Fruit fly (Drosophila melanogaster) whole organism, embryonic: ENCODE data around the gene WDR79.

Experiments
- Bdp1 ChIP-seq: fragments of 200-800 bp; sonication (Bioruptor generic); optimal IDR thresholded peaks from 3 replicates; lab custom pipeline; 2016; ENCODE audit warnings: missing biosample characterization, missing genetic modification characterization
- Blimp-1 ChIP-seq: fragments of 200-800 bp; sonication (Bioruptor generic); optimal IDR thresholded peaks from 3 replicates; lab custom pipeline; 2018; ENCODE audit warnings: missing biosample characterization, missing genetic modification characterization, mild to moderate bottlenecking, moderate library complexity, missing genetic modification reagents
- CG10654 ChIP-seq: fragments of 200-800 bp; sonication (Bioruptor generic); optimal IDR thresholded peaks from 2 replicates; lab custom pipeline; 2016; ENCODE audit warnings: missing biosample characterization, missing genetic modification characterization
- CG11093 ChIP-seq: fragments of 200-800 bp; sonication (Bioruptor generic); IDR thresholded peaks from 3 replicates; pipeline ENCODE4 v1.3.6; 2022; ENCODE audit warnings: missing biosample characterization, missing genetic modification characterization
- CG13123 ChIP-seq: fragments of 200-800 bp; sonication (Bioruptor generic); optimal IDR thresholded peaks from 2 replicates; lab custom pipeline; 2016; ENCODE audit warnings: missing biosample characterization, missing genetic modification characterization
- CG14050 ChIP-seq: fragments of 200-800 bp; sonication (Bioruptor generic); IDR thresholded peaks from 3 replicates; pipeline ENCODE4 v1.3.6; 2022; ENCODE audit warnings: missing biosample characterization, missing genetic modification characterization
- CG14441 ChIP-seq: fragments of 200-800 bp; sonication (Bioruptor generic); IDR thresholded peaks from 2 replicates; pipeline ENCODE4 v1.3.6; 2022; ENCODE audit warnings: missing biosample characterization, missing genetic modification characterization
- CG16815 ChIP-seq: fragments of 200-800 bp; sonication (Bioruptor generic); optimal IDR thresholded peaks from 3 replicates; lab custom pipeline; 2017; ENCODE audit warnings: missing biosample characterization, mild to moderate bottlenecking, missing genetic modification characterization
- CG17359 ChIP-seq: fragments of 200-800 bp; sonication (Bioruptor generic); optimal IDR thresholded peaks from 3 replicates; lab custom pipeline; 2018; ENCODE audit warnings: missing biosample characterization, mild to moderate bottlenecking, missing genetic modification characterization, moderate library complexity
- CG17361 ChIP-seq: fragments of 200-800 bp; sonication (Bioruptor generic); IDR thresholded peaks from 3 replicates; pipeline ENCODE4 v1.3.6; 2022; ENCODE audit warnings: missing biosample characterization, missing genetic modification characterization
- CG18599 ChIP-seq: fragments of 200-800 bp; sonication (Bioruptor generic); optimal IDR thresholded peaks from 3 replicates; lab custom pipeline; 2017; ENCODE audit warnings: missing biosample characterization, missing genetic modification characterization, mild to moderate bottlenecking, moderate library complexity, missing genetic modification reagents
- CG31224 ChIP-seq: fragments of 200-800 bp; sonication (Bioruptor generic); IDR thresholded peaks from 2 replicates; pipeline ENCODE4 v1.3.6; 2022; ENCODE audit warnings: missing biosample characterization, missing genetic modification characterization
- CG32772 ChIP-seq: fragments of 200-800 bp; sonication (Bioruptor generic); IDR thresholded peaks from 2 replicates; pipeline ENCODE4 v1.3.6; 2022; ENCODE audit warnings: missing biosample characterization, missing genetic modification characterization
- CG3995 ChIP-seq: fragments of 200-800 bp; sonication (Bioruptor generic); optimal IDR thresholded peaks from 3 replicates; lab custom pipeline; 2016; ENCODE audit warnings: missing biosample characterization, missing genetic modification characterization
- CG4820 ChIP-seq: fragments of 200-800 bp; sonication (Bioruptor generic); optimal IDR thresholded peaks from 3 replicates; lab custom pipeline; 2016; ENCODE audit warnings: missing biosample characterization, missing genetic modification characterization
- CG5180 ChIP-seq: fragments of 200-800 bp; sonication (Bioruptor generic); optimal IDR thresholded peaks from 3 replicates; lab custom pipeline; 2017; ENCODE audit warnings: missing biosample characterization, missing genetic modification characterization, mild to moderate bottlenecking, moderate library complexity, missing genetic modification reagents
- CG7745 ChIP-seq: fragments of 200-800 bp; sonication (Bioruptor generic); optimal IDR thresholded peaks from 2 replicates; lab custom pipeline; 2018; ENCODE audit warnings: missing biosample characterization, mild to moderate bottlenecking, missing genetic modification characterization, moderate library complexity
- CG7786 ChIP-seq: fragments of 200-800 bp; sonication (Bioruptor generic); optimal IDR thresholded peaks from 2 replicates; lab custom pipeline; 2016; ENCODE audit warnings: missing biosample characterization, missing genetic modification characterization
- CG9797 ChIP-seq: fragments of 200-800 bp; sonication (Bioruptor generic); optimal IDR thresholded peaks from 3 replicates; lab custom pipeline; 2018; ENCODE audit warnings: missing biosample characterization, mild to moderate bottlenecking, missing genetic modification characterization
- CTCF ChIP-seq: fragments of 200-800 bp; sonication (Bioruptor generic); optimal IDR thresholded peaks from 2 replicates; lab custom pipeline; 2017; ENCODE audit warnings: missing biosample characterization, mild to moderate bottlenecking, missing genetic modification characterization, moderate library complexity
- D19B ChIP-seq: fragments of 200-800 bp; sonication (Bioruptor generic); optimal IDR thresholded peaks from 2 replicates; lab custom pipeline; 2017; ENCODE audit warnings: missing biosample characterization, mild to moderate bottlenecking, missing genetic modification characterization
- Dll ChIP-seq: fragments of 200-800 bp; sonication (Bioruptor generic); IDR thresholded peaks from 4 replicates; pipeline ENCODE4 v1.3.6; 2022; ENCODE audit warnings: missing biosample characterization, missing genetic modification characterization; ENCODE audit not compliant: partially characterized antibody
- Dref ChIP-seq: fragments of 200-800 bp; sonication (Bioruptor generic); IDR thresholded peaks from 2 replicates; pipeline ENCODE4 v1.3.6; 2022; ENCODE audit warnings: missing biosample characterization, missing genetic modification characterization
- Eip74EF ChIP-seq, 2 experiments: fragments of 200-800 bp in 1 of 2; fragments of >200 bp in 1 of 2; sonication (Bioruptor generic) in 1 of 2; optimal IDR thresholded peaks; 2 replicates each; lab custom pipeline; 2017 to 2019; ENCODE audit warnings: missing biosample characterization in 2 of 2, missing genetic modification characterization in 2 of 2, mild to moderate bottlenecking in 1 of 2, moderate library complexity in 1 of 2
- Gug ChIP-seq: fragments of 200-800 bp; sonication (Bioruptor generic); IDR thresholded peaks from 4 replicates; pipeline ENCODE4 v1.3.6; 2022; ENCODE audit warnings: missing biosample characterization, missing genetic modification characterization
- Mad ChIP-seq: fragments of 200-800 bp; sonication (Bioruptor generic); optimal IDR thresholded peaks from 2 replicates; lab custom pipeline; 2016; ENCODE audit warnings: missing biosample characterization, missing genetic modification characterization
- Nf-YC ChIP-seq: fragments of 200-800 bp; optimal IDR thresholded peaks from 3 replicates; lab custom pipeline; 2019; ENCODE audit warnings: missing biosample characterization, mild to moderate bottlenecking, missing genetic modification characterization, moderate library complexity
- NfI ChIP-seq: fragments of 200-800 bp; sonication (Bioruptor generic); optimal IDR thresholded peaks from 3 replicates; lab custom pipeline; 2018; ENCODE audit warnings: missing biosample characterization, mild to moderate bottlenecking, missing genetic modification characterization, moderate library complexity
- Sry-δ ChIP-seq: fragments of 200-800 bp; sonication (Bioruptor generic); optimal IDR thresholded peaks from 2 replicates; lab custom pipeline; 2016; ENCODE audit warnings: missing biosample characterization, missing genetic modification characterization
- bab2 ChIP-seq: fragments of 200-800 bp; sonication (Bioruptor generic); optimal IDR thresholded peaks from 2 replicates; lab custom pipeline; 2016; ENCODE audit warnings: missing biosample characterization, missing genetic modification characterization
- bowl ChIP-seq: fragments of 200-800 bp; sonication (Bioruptor generic); IDR thresholded peaks from 2 replicates; pipeline ENCODE4 v1.3.6; 2022; ENCODE audit warnings: missing biosample characterization, missing genetic modification characterization
- bsh ChIP-seq, 2 experiments: fragments of 200-800 bp; sonication (Bioruptor generic); optimal IDR thresholded peaks; 2 replicates each; lab custom pipeline; 2017 to 2018; ENCODE audit warnings: mild to moderate bottlenecking in 2 of 2, missing biosample characterization in 2 of 2, missing genetic modification characterization in 2 of 2, moderate library complexity in 1 of 2
- cas ChIP-seq: fragments of 200-800 bp; sonication (Bioruptor generic); IDR thresholded peaks from 2 replicates; pipeline ENCODE4 v1.3.6; 2022; ENCODE audit warnings: missing biosample characterization, missing genetic modification characterization
- caup ChIP-seq: fragments of 200-800 bp; sonication (Bioruptor generic); optimal IDR thresholded peaks from 3 replicates; lab custom pipeline; 2017; ENCODE audit warnings: missing biosample characterization, mild to moderate bottlenecking, missing genetic modification characterization, moderate library complexity; ENCODE audit not compliant: severe bottlenecking
- danr ChIP-seq: fragments of 200-800 bp; sonication (Bioruptor generic); IDR thresholded peaks from 2 replicates; pipeline ENCODE4 v1.3.6; 2022; ENCODE audit warnings: missing biosample characterization, missing genetic modification characterization
- dpn ChIP-seq, 2 experiments: fragments of 200-800 bp; sonication (Bioruptor generic); optimal IDR thresholded peaks; 3 replicates each; lab custom pipeline; 2016; ENCODE audit warnings: missing biosample characterization in 2 of 2, missing genetic modification characterization in 2 of 2
- esg ChIP-seq: fragments of 200-800 bp; sonication (Bioruptor generic); conservative IDR thresholded peaks from 2 replicates; pipeline ENCODE4 v1.3.6; 2022; ENCODE audit warnings: missing biosample characterization, missing genetic modification characterization
- ewg ChIP-seq: fragments of 200-800 bp; sonication (Bioruptor generic); optimal IDR thresholded peaks from 3 replicates; lab custom pipeline; 2017; ENCODE audit warnings: mild to moderate bottlenecking, missing biosample characterization, missing genetic modification reagents, missing genetic modification characterization
- fd3F ChIP-seq: fragments of 200-800 bp; sonication (Bioruptor generic); optimal IDR thresholded peaks from 2 replicates; lab custom pipeline; 2018; ENCODE audit warnings: missing biosample characterization, mild to moderate bottlenecking, missing genetic modification characterization, moderate library complexity
- fd96Cb ChIP-seq: fragments of 200-800 bp; sonication (Bioruptor generic); optimal IDR thresholded peaks from 2 replicates; lab custom pipeline; 2018; ENCODE audit warnings: missing biosample characterization, mild to moderate bottlenecking, missing genetic modification characterization, moderate library complexity
- gem ChIP-seq: fragments of 200-800 bp; sonication (Bioruptor generic); optimal IDR thresholded peaks from 2 replicates; lab custom pipeline; 2019; ENCODE audit warnings: missing biosample characterization, mild to moderate bottlenecking, missing genetic modification characterization, moderate library complexity
- hb ChIP-seq: fragments of 200-800 bp; sonication (Bioruptor generic); IDR thresholded peaks from 3 replicates; pipeline ENCODE4 v1.3.6; 2022; ENCODE audit warnings: missing biosample characterization, missing genetic modification characterization; ENCODE audit not compliant: partially characterized antibody
- jing ChIP-seq: fragments of 200-800 bp; sonication (Bioruptor generic); optimal IDR thresholded peaks from 2 replicates; lab custom pipeline; 2018; ENCODE audit warnings: missing biosample characterization, mild to moderate bottlenecking, missing genetic modification characterization
- lmd ChIP-seq: fragments of 200-800 bp; sonication (Bioruptor generic); IDR thresholded peaks from 2 replicates; pipeline ENCODE4 v1.3.6; 2022; ENCODE audit warnings: missing biosample characterization, missing genetic modification characterization
- nau ChIP-seq: fragments of 200-800 bp; sonication (Bioruptor generic); optimal IDR thresholded peaks from 3 replicates; lab custom pipeline; 2017; ENCODE audit warnings: missing biosample characterization, mild to moderate bottlenecking, missing genetic modification characterization, missing genetic modification reagents
- peb ChIP-seq: fragments of 200-800 bp; sonication (Bioruptor generic); IDR thresholded peaks from 2 replicates; pipeline ENCODE4 v1.3.6; 2022; ENCODE audit warnings: missing biosample characterization, missing genetic modification characterization
- pho ChIP-seq: fragments of 200-800 bp; sonication (Bioruptor generic); optimal IDR thresholded peaks from 2 replicates; lab custom pipeline; 2016; ENCODE audit warnings: missing biosample characterization, missing genetic modification characterization
- ro ChIP-seq: fragments of 200-800 bp; sonication (Bioruptor generic); IDR thresholded peaks from 2 replicates; pipeline ENCODE4 v1.3.6; 2022; ENCODE audit warnings: missing biosample characterization, missing genetic modification characterization
- sim ChIP-seq: fragments of 200-800 bp; sonication (Bioruptor generic); IDR thresholded peaks from 2 replicates; pipeline ENCODE4 v1.3.6; 2022; ENCODE audit warnings: missing biosample characterization, missing genetic modification characterization
- slbo ChIP-seq: fragments of 200-800 bp; sonication (Bioruptor generic); IDR thresholded peaks from 2 replicates; pipeline ENCODE4 v1.3.6; 2022; ENCODE audit warnings: missing biosample characterization, missing genetic modification characterization

WDR79 gene

DNA sequence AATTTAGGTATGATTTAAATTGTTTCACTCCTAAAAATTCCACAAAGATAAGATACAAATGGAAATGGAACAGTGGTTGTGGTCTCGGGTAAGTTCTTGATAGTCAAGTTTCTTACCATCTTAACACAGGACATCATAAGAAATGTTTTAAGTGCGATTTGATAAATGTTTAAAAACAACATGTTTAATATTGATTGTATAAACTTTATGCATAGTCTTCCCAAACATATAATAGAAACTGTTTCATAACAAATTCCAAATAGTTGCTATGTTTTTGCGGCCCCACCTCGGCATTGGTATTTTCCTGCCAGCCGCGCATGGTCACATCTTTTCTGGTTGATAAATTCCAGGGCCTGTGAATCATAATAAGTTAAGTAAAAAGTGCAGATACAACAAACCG lies 2.8 kb downstream of the WDR79 start, which contains the start of gene Arpc4 (continued):
- TF ChIP-seq CG7786 (GFP tag; lab: Kevin White, UChicago) (peak; percentile 53), pho (peak; percentile 52), bowl (GFP tag; lab: Robert Waterston, UW) (no peak), fd3F (GFP tag; lab: Kevin White, UChicago) (no peak), CG7745 (no peak), CTCF (GFP tag; lab: Kevin White, UChicago) (peak; percentile 58), Sry-δ (GFP tag; lab: Kevin White, UChicago) (peak; percentile 44), hb (no peak), CG9797 (GFP tag; lab: Kevin White, UChicago) (peak; percentile 79), ewg (peak; percentile 43), CG3995 (no peak), CG4820 (GFP tag; lab: Kevin White, UChicago) (peak; percentile 22), D19B (no peak), CG11093 (0 out of 3 replicates have a peak, but pooled peaks have one; percentile 16), CG14441 (GFP tag; lab: Robert Waterston, UW) (no peak), cas (GFP tag; lab: Robert Waterston, UW) (peak; percentile 48; the same call in 1 of the 2 replicates), CG14050 (GFP tag; lab: Robert Waterston, UW) (peak; percentile 67; the same call in 2 of the 3 replicates), Gug (no peak), peb (GFP tag; lab: Robert Waterston, UW) (no peak), CG17359 (tag; lab: Kevin White, UChicago) (peak; percentile 5), CG31224 (GFP tag; lab: Robert Waterston, UW) (no peak), gem (tag; lab: Kevin White, UChicago) (peak; percentile 76), bab2 (GFP tag; lab: Kevin White, UChicago) (peak; percentile 57), CG18599 (GFP tag; lab: Kevin White, UChicago) (no peak), CG13123 (no peak), CG5180 (GFP tag; lab: Kevin White, UChicago) (no peak), esg (peak; percentile 36; the same call in 1 of the 2 replicates), Nf-YC (tag; lab: Kevin White, UChicago) (no peak), Dref (GFP tag; lab: Robert Waterston, UW) (0 out of 2 replicates have a peak, but pooled peaks have one; percentile 19), lmd (GFP tag; lab: Robert Waterston, UW) (peak; percentile 74), CG16815 (no peak), Bdp1 (GFP tag; lab: Kevin White, UChicago) (no peak), CG32772 (GFP tag; lab: Robert Waterston, UW) (peak; percentile 49), CG10654 (GFP tag; lab: Kevin White, UChicago) (peak; percentile 45), fd96Cb (peak; percentile 47), danr (GFP tag; lab: Robert Waterston, UW) (no peak), sim (GFP tag; lab: Robert Waterston, UW) (no peak), Eip74EF (GFP tag; optimal IDR thresholded peaks at IDR 0.05; lab: Kevin White, UChicago) (no peak), Dll (no peak), ro (GFP tag; lab: Robert Waterston, UW) (peak; percentile 52; the same call in 1 of the 2 replicates), caup (GFP tag; lab: Kevin White, UChicago) (no peak), dpn (GFP tag; optimal IDR thresholded peaks at IDR 0.05; lab: Kevin White, UChicago) (peak; percentile 37 to 58), jing (GFP tag; lab: Kevin White, UChicago) (no peak), Mad (GFP tag; lab: Kevin White, UChicago) (no peak), NfI (no peak), bsh (GFP tag; optimal IDR thresholded peaks at IDR 0.05; lab: Kevin White, UChicago) (peak in 1 of 2 experiments; percentile 55), nau (GFP tag; lab: Kevin White, UChicago) (no peak), slbo (GFP tag; lab: Robert Waterston, UW) (peak; percentile 85), Blimp-1 (no peak), CG17361 (GFP tag; lab: Robert Waterston, UW) (no peak; the same call in 1 of the 3 replicates)
